Fruit fly (Drosophila melanogaster): ENCODE data around the gene Diedel2.

DNA sequence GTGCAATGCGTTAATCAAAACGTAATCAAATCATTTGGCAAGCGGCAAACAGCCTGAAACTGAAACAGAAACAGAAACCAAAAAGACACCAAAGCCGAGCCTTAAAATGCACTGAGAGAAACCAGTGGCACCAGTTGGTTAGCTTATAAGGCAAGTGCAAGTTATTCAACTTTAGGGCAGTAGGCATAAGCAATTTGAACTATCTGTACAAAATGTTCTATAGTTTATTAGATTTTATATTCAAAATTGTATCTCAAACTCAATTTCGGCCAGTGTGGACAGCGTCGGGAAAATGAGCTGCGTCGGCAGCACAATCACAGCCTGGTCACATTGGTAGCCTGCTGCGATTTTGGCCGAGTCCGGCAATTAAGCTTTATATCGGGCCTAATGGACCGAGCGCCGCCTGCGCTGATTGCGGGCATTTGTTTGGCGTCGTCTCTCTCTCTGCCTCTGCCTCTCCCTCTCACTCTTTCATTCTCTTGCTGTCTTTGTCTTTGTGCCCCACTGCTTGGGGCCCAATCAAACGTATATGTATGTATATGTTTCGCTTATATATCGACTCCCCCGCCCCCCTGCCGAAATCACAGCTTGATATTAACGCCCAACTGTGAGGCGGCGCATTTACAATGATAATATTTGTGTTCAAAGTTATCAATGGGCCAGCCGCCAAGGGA, 41.1 kb upstream of the Diedel2 start:
- TF ChIP-seq CG12605 (GFP tag; IDR thresholded peaks at IDR 0.05) (peak; percentile 44; the same call in 1 of the 2 replicates), CG34367 (tag; optimal IDR thresholded peaks at IDR 0.05) (peak; percentile 61), rn (GFP tag; IDR thresholded peaks at IDR 0.05) (peak; percentile 42; the same call in 1 of the 2 replicates)

Measured in whole organism, pupa.